Worm (Caenorhabditis elegans) whole organism, young adult: ENCODE measurements around the gene D1005.2.
A peak's percentile ranks its signal among the peaks of the same experiment; 100 is the strongest.

ENCODE experiments used
- B0019.2 ChIP-seq: fragments of 200-800 bp; sonication (Bioruptor generic); conservative IDR thresholded peaks from 2 replicates; pipeline ENCODE4 v1.3.6; 2022; ENCODE audit warnings: missing genetic modification reagents, missing genetic modification characterization, missing compliant biosample characterization
- B0035.1 ChIP-seq: sonication (generic microtip); optimal IDR thresholded peaks from 2 replicates; lab custom pipeline; 2016; ENCODE audit warnings: missing genetic modification characterization, mild to moderate bottlenecking, missing compliant biosample characterization, missing genotype, missing genetic modification reagents
- B0261.1 ChIP-seq: sonication (generic microtip); optimal IDR thresholded peaks from 2 replicates; lab custom pipeline; 2016; ENCODE audit warnings: mild to moderate bottlenecking, missing genetic modification characterization, moderate library complexity, missing compliant biosample characterization
- F55B11.4 ChIP-seq: sonication (generic microtip); optimal IDR thresholded peaks from 2 replicates; lab custom pipeline; 2016; ENCODE audit warnings: missing compliant biosample characterization, missing genetic modification characterization, borderline replicate concordance; ENCODE audit not compliant: insufficient read depth
- F57A8.1 ChIP-seq: fragments of 200-800 bp; sonication (Bioruptor generic); optimal IDR thresholded peaks from 2 replicates; lab custom pipeline; 2018; ENCODE audit warnings: mild to moderate bottlenecking, missing genetic modification characterization, moderate library complexity, missing compliant biosample characterization
- akir-1 ChIP-seq: fragments of 200-800 bp; sonication (Bioruptor generic); optimal IDR thresholded peaks from 2 replicates; lab custom pipeline; 2018; ENCODE audit warnings: mild to moderate bottlenecking, missing genetic modification characterization, moderate library complexity, missing compliant biosample characterization
- attf-3 ChIP-seq: fragments of 200-800 bp; sonication (Bioruptor generic); conservative IDR thresholded peaks from 2 replicates; pipeline ENCODE4 v1.3.6; 2022; ENCODE audit warnings: missing genetic modification reagents, missing genetic modification characterization, missing compliant biosample characterization
- bed-1 ChIP-seq: fragments of 200-800 bp; sonication (Bioruptor generic); IDR thresholded peaks from 2 replicates; pipeline ENCODE4 v1.3.6; 2022; ENCODE audit warnings: missing genetic modification reagents, missing genetic modification characterization, missing compliant biosample characterization
- cebp-1 ChIP-seq, 2 experiments: fragments of 200-800 bp in 1 of 2; sonication (Bioruptor generic) in 1 of 2; sonication (generic microtip) in 1 of 2; IDR thresholded peaks in 1 of 2; optimal IDR thresholded peaks in 1 of 2; 2 replicates each; pipeline versions ENCODE4 v1.3.6 to Lab custom; 2017 to 2022; ENCODE audit warnings: missing compliant biosample characterization in 2 of 2, missing genetic modification characterization in 2 of 2, mild to moderate bottlenecking in 1 of 2, missing genetic modification reagents in 1 of 2, moderate library complexity in 1 of 2
- ceh-100 ChIP-seq: fragments of 200-800 bp; sonication (Bioruptor generic); IDR thresholded peaks from 2 replicates; pipeline ENCODE4 v1.3.6; 2022; ENCODE audit warnings: missing genetic modification reagents, missing genetic modification characterization, missing compliant biosample characterization
- ceh-27 ChIP-seq: fragments of 200-800 bp; sonication (Bioruptor generic); optimal IDR thresholded peaks from 2 replicates; lab custom pipeline; 2018; ENCODE audit warnings: mild to moderate bottlenecking, missing genetic modification characterization, moderate library complexity, missing compliant biosample characterization
- ceh-40 ChIP-seq: fragments of 200-800 bp; sonication (Bioruptor generic); IDR thresholded peaks from 2 replicates; pipeline ENCODE4 v1.3.6; 2022; ENCODE audit warnings: missing genetic modification characterization, missing compliant biosample characterization
- dpl-1 ChIP-seq: fragments of 150-350 bp; optimal IDR thresholded peaks from 2 replicates; lab custom pipeline; 2014; ENCODE audit warnings: missing biosample characterization, missing genetic modification reagents, missing genetic modification characterization
- efl-1 ChIP-seq: fragments of 150-350 bp; optimal IDR thresholded peaks from 2 replicates; lab custom pipeline; 2014; ENCODE audit warnings: missing biosample characterization, missing genetic modification reagents, missing genetic modification characterization
- hsf-1 ChIP-seq: fragments of 200-800 bp; sonication (Bioruptor generic); IDR thresholded peaks from 2 replicates; pipeline ENCODE4 v1.3.6; 2022; ENCODE audit warnings: missing genetic modification reagents, missing genetic modification characterization, missing compliant biosample characterization
- lin-35 ChIP-seq, 3 experiments: fragments of 150-350 bp in 2 of 3; sonication (generic microtip) in 1 of 3; optimal IDR thresholded peaks; 2 replicates each; lab custom pipeline; 2014 to 2018; ENCODE audit warnings: missing biosample characterization in 3 of 3, missing genetic modification characterization in 3 of 3, missing genetic modification reagents in 3 of 3
- mes-4 ChIP-seq: sonication (generic microtip); optimal IDR thresholded peaks from 2 replicates; lab custom pipeline; 2016; ENCODE audit warnings: missing genotype, missing genetic modification characterization, missing compliant biosample characterization
- mxl-1 ChIP-seq: sonication (generic microtip); optimal IDR thresholded peaks from 2 replicates; lab custom pipeline; 2016; ENCODE audit warnings: missing genetic modification characterization, missing compliant biosample characterization
- nfyb-1 ChIP-seq: fragments of 200-800 bp; sonication (Bioruptor generic); IDR thresholded peaks from 2 replicates; pipeline ENCODE4 v1.3.6; 2022; ENCODE audit warnings: missing genetic modification reagents, missing genetic modification characterization, missing compliant biosample characterization
- nhr-120 ChIP-seq: fragments of 200-800 bp; sonication (Bioruptor generic); IDR thresholded peaks from 2 replicates; pipeline ENCODE4 v1.3.6; 2022; ENCODE audit warnings: missing genetic modification characterization, missing compliant biosample characterization
- nhr-90 ChIP-seq: sonication (generic microtip); optimal IDR thresholded peaks from 2 replicates; lab custom pipeline; 2016; ENCODE audit warnings: missing genotype, mild to moderate bottlenecking, missing genetic modification characterization, missing compliant biosample characterization
- pha-4 ChIP-seq: fragments of 150-350 bp; sonication (generic microtip); optimal IDR thresholded peaks from 2 replicates; lab custom pipeline; 2014; ENCODE audit warnings: missing biosample characterization, missing genetic modification reagents, missing genetic modification characterization
- rcor-1 ChIP-seq: fragments of 200-800 bp; sonication (Bioruptor generic); IDR thresholded peaks from 2 replicates; pipeline ENCODE4 v1.3.6; 2022; ENCODE audit warnings: missing genetic modification reagents, missing genetic modification characterization, missing compliant biosample characterization
- rec-8 ChIP-seq, 2 experiments: sonication (generic microtip); optimal IDR thresholded peaks; 2 replicates each; lab custom pipeline; 2016; ENCODE audit warnings: mild to moderate bottlenecking in 2 of 2, missing genetic modification characterization in 2 of 2, missing genetic modification reagents in 2 of 2, missing genotype in 2 of 2, missing biosample characterization in 1 of 2, missing compliant biosample characterization in 1 of 2, moderate library complexity in 1 of 2
- snpc-1.3 ChIP-seq: sonication (generic microtip); optimal IDR thresholded peaks from 2 replicates; lab custom pipeline; 2017; ENCODE audit warnings: missing genetic modification characterization, mild to moderate bottlenecking, missing compliant biosample characterization, antibody characterized with exemption, moderate library complexity, missing genotype, missing genetic modification reagents; ENCODE audit not compliant: insufficient read depth
- somi-1 ChIP-seq: fragments of 200-800 bp; sonication (Bioruptor generic); optimal IDR thresholded peaks from 2 replicates; lab custom pipeline; 2018; ENCODE audit warnings: mild to moderate bottlenecking, missing genetic modification characterization, missing compliant biosample characterization
- sptf-2 ChIP-seq: fragments of 200-800 bp; sonication (Bioruptor generic); optimal IDR thresholded peaks from 2 replicates; lab custom pipeline; 2018; ENCODE audit warnings: mild to moderate bottlenecking, missing genetic modification characterization, missing compliant biosample characterization
- tlf-1 ChIP-seq: fragments of 200-800 bp; sonication (Bioruptor generic); optimal IDR thresholded peaks from 2 replicates; lab custom pipeline; 2018; ENCODE audit warnings: mild to moderate bottlenecking, missing genetic modification characterization, missing compliant biosample characterization
- zim-3 ChIP-seq: sonication (generic microtip); optimal IDR thresholded peaks from 2 replicates; lab custom pipeline; 2017; ENCODE audit warnings: mild to moderate bottlenecking, missing genetic modification characterization, moderate library complexity, missing compliant biosample characterization

The D1005.2 gene

ce11 chrX:1479190-1479589 lies 20.4 kb downstream of the D1005.2 start, which contains the start of gene acly-1:
Gene acly-1 (plus strand): TSS chrX:1479542.
- TF ChIP-seq pha-4 (tag; lab: Kevin White, UChicago) = no peak
- TF ChIP-seq dpl-1 (GFP tag; lab: Kevin White, UChicago) = no peak
- peak; percentile 89 for TF ChIP-seq cebp-1 (GFP tag; IDR thresholded peaks at IDR 0.05; lab: Robert Waterston, UW)
- TF ChIP-seq cebp-1 (tag; optimal IDR thresholded peaks at IDR 0.05; lab: Kevin White, UChicago) = peak; percentile 93
- TF ChIP-seq, all 124 proteins: peak for 1

- TF ChIP-seq rcor-1 (GFP tag; lab: Robert Waterston, UW) (no peak), mes-4 (tag; lab: Kevin White, UChicago) (no peak), snpc-1.3 (no peak), B0035.1 (tag; lab: Kevin White, UChicago) (no peak), ceh-27 (no peak), efl-1 (GFP tag; lab: Kevin White, UChicago) (no peak), hsf-1 (GFP tag; lab: Robert Waterston, UW) (no peak), lin-35 (GFP tag; optimal IDR thresholded peaks at IDR 0.05; lab: Kevin White, UChicago) (no peak), attf-3 (GFP tag; lab: Robert Waterston, UW) (no peak), nhr-90 (tag; lab: Kevin White, UChicago) (no peak), tlf-1 (no peak), B0261.1 (tag; lab: Kevin White, UChicago) (no peak)
Observed at ce11 chrX:1479637-1480036, 20.8 kb downstream of the D1005.2 start.

ce11 chrX:1480564-1480963 lies 21.7 kb downstream of the D1005.2 start:
- TF ChIP-seq zim-3 (tag; lab: Kevin White, UChicago) (no peak), rcor-1 (GFP tag; lab: Robert Waterston, UW) (no peak), bed-1 (GFP tag; lab: Robert Waterston, UW) (0 out of 2 replicates have a peak, but pooled peaks have one; percentile 61), akir-1 (no peak)

- TF ChIP-seq ceh-100 (GFP tag; lab: Robert Waterston, UW) = no peak
- TF ChIP-seq F57A8.1 (GFP tag; lab: Kevin White, UChicago) = no peak
- no peak for TF ChIP-seq rcor-1 (GFP tag; lab: Robert Waterston, UW)
- TF ChIP-seq dpl-1 (GFP tag; lab: Kevin White, UChicago) = no peak
- TF ChIP-seq F55B11.4 (tag; lab: Kevin White, UChicago) = no peak
- TF ChIP-seq nfyb-1 (GFP tag; lab: Robert Waterston, UW) = no peak
- no peak for TF ChIP-seq somi-1 (GFP tag; lab: Kevin White, UChicago)
Observed at ce11 chrX:1483229-1483628, 24.4 kb downstream of the D1005.2 start.

- TF ChIP-seq nhr-120 (GFP tag; lab: Robert Waterston, UW) (no peak), rec-8 (tag; optimal IDR thresholded peaks at IDR 0.05; lab: Kevin White, UChicago) (no peak), sptf-2 (GFP tag; lab: Kevin White, UChicago) (no peak), mxl-1 (no peak), ceh-40 (GFP tag; lab: Robert Waterston, UW) (no peak), B0019.2 (no peak), F57A8.1 (GFP tag; lab: Kevin White, UChicago) (no peak), tlf-1 (no peak)
Observed at ce11 chrX:1485718-1486117, 26.9 kb downstream of the D1005.2 start, which contains the start of gene D1005.4. Gene D1005.4 (minus strand): TSS chrX:1485818.
